Fruit fly (Drosophila melanogaster) whole organism, embryonic: ENCODE results near the gene Alg12.
A peak's percentile ranks its signal among the peaks of the same experiment; 100 is the strongest.

Experiments used
- CG12942 ChIP-seq: fragments of 200-800 bp; sonication (Bioruptor generic); optimal IDR thresholded peaks from 3 replicates; lab custom pipeline; 2016; ENCODE audit warnings: missing biosample characterization, missing genetic modification characterization
- CG13287 ChIP-seq: fragments of 200-800 bp; sonication (Bioruptor generic); IDR thresholded peaks from 2 replicates; pipeline ENCODE4 v1.3.6; 2022; ENCODE audit warnings: missing biosample characterization, missing genetic modification characterization; ENCODE audit not compliant: partially characterized antibody
- CG15269 ChIP-seq: fragments of 200-800 bp; sonication (Bioruptor generic); optimal IDR thresholded peaks from 2 replicates; lab custom pipeline; 2018; ENCODE audit warnings: missing biosample characterization, mild to moderate bottlenecking, missing genetic modification characterization, moderate library complexity
- CG2889 ChIP-seq: fragments of 200-800 bp; sonication (Bioruptor generic); IDR thresholded peaks from 3 replicates; pipeline ENCODE4 v1.3.6; 2022; ENCODE audit warnings: missing biosample characterization, missing genetic modification characterization
- CG33557 ChIP-seq: fragments of 200-800 bp; sonication (Bioruptor generic); optimal IDR thresholded peaks from 2 replicates; lab custom pipeline; 2019; ENCODE audit warnings: missing biosample characterization, mild to moderate bottlenecking, missing genetic modification characterization, moderate library complexity
- CG3726 ChIP-seq: fragments of 200-800 bp; sonication (Bioruptor generic); IDR thresholded peaks from 3 replicates; pipeline ENCODE4, ENCODE4 v1.3.6; 2022; ENCODE audit warnings: missing biosample characterization, missing genetic modification characterization
- CG3838 ChIP-seq: fragments of 200-800 bp; sonication (Bioruptor generic); optimal IDR thresholded peaks from 3 replicates; lab custom pipeline; 2016; ENCODE audit warnings: missing biosample characterization, missing genetic modification characterization
- CG4328 ChIP-seq: fragments of 200-800 bp; sonication (Bioruptor generic); optimal IDR thresholded peaks from 3 replicates; lab custom pipeline; 2017; ENCODE audit warnings: missing biosample characterization, missing genetic modification reagents, missing genetic modification characterization
- CG6689 ChIP-seq: fragments of 200-800 bp; sonication (Bioruptor generic); IDR thresholded peaks from 2 replicates; pipeline ENCODE4 v1.3.6; 2022; ENCODE audit warnings: missing biosample characterization, missing genetic modification characterization
- CG7271 ChIP-seq: fragments of 200-800 bp; sonication (Bioruptor generic); optimal IDR thresholded peaks from 2 replicates; lab custom pipeline; 2018; ENCODE audit warnings: missing biosample characterization, mild to moderate bottlenecking, missing genetic modification characterization, moderate library complexity
- CG7556 ChIP-seq: fragments of 200-800 bp; sonication (Bioruptor generic); optimal IDR thresholded peaks from 2 replicates; lab custom pipeline; 2017; ENCODE audit warnings: missing biosample characterization, mild to moderate bottlenecking, missing genetic modification characterization
- CG8290 ChIP-seq, 3 experiments: fragments of 200-800 bp; sonication (Bioruptor generic); optimal IDR thresholded peaks; 2 replicates each; lab custom pipeline; 2016 to 2019; ENCODE audit warnings: missing biosample characterization in 3 of 3, missing genetic modification characterization in 3 of 3, mild to moderate bottlenecking in 2 of 3, moderate library complexity in 1 of 3
- D ChIP-seq, 2 experiments: fragments of 200-800 bp in 1 of 2; fragments of >200 bp in 1 of 2; sonication (Bioruptor generic) in 1 of 2; optimal IDR thresholded peaks; 2 replicates in 1 of 2; 3 replicates in 1 of 2; lab custom pipeline; 2017; ENCODE audit warnings: mild to moderate bottlenecking in 1 of 2, missing biosample characterization in 1 of 2, missing genetic modification characterization in 1 of 2, missing genetic modification reagents in 1 of 2
- GATAe ChIP-seq: fragments of 200-800 bp; sonication (Bioruptor generic); conservative IDR thresholded peaks from 2 replicates; pipeline ENCODE4 v1.3.6; 2022; ENCODE audit warnings: missing biosample characterization, missing genetic modification characterization
- Hr78 ChIP-seq, 2 experiments: fragments of 200-800 bp in 1 of 2; fragments of >200 bp in 1 of 2; sonication (Bioruptor generic) in 1 of 2; optimal IDR thresholded peaks; 2 replicates each; lab custom pipeline; 2017 to 2019; ENCODE audit warnings: missing biosample characterization in 2 of 2, missing genetic modification characterization in 2 of 2, mild to moderate bottlenecking in 1 of 2, moderate library complexity in 1 of 2
- Lim3 ChIP-seq: fragments of 200-800 bp; sonication (Bioruptor generic); IDR thresholded peaks from 2 replicates; pipeline ENCODE4 v1.3.6; 2022; ENCODE audit warnings: missing biosample characterization, missing genetic modification characterization
- Mes4 ChIP-seq: fragments of 200-800 bp; sonication (Bioruptor generic); optimal IDR thresholded peaks from 2 replicates; lab custom pipeline; 2016; ENCODE audit warnings: missing biosample characterization, missing genetic modification characterization
- Poxn ChIP-seq: fragments of 200-800 bp; sonication (Bioruptor generic); IDR thresholded peaks from 2 replicates; pipeline ENCODE4 v1.3.6; 2022; ENCODE audit warnings: missing biosample characterization, missing genetic modification characterization
- Sry-β ChIP-seq: fragments of 200-800 bp; sonication (Bioruptor generic); optimal IDR thresholded peaks from 2 replicates; lab custom pipeline; 2018; ENCODE audit warnings: missing biosample characterization, mild to moderate bottlenecking, missing genetic modification characterization, moderate library complexity
- Trl ChIP-seq, 3 experiments: fragments of >200 bp in 2 of 3; fragments of 200-800 bp in 1 of 3; sonication (Bioruptor generic) in 1 of 3; optimal IDR thresholded peaks; 2 replicates in 1 of 3; 3 replicates in 2 of 3; lab custom pipeline; 2016 to 2017; ENCODE audit warnings: missing biosample characterization in 1 of 3, missing genetic modification characterization in 1 of 3
- abd-A ChIP-seq: fragments of 200-800 bp; sonication (Bioruptor generic); optimal IDR thresholded peaks from 3 replicates; lab custom pipeline; 2019; ENCODE audit warnings: missing biosample characterization, mild to moderate bottlenecking, missing genetic modification characterization, moderate library complexity
- amos ChIP-seq: fragments of 200-800 bp; sonication (Bioruptor generic); IDR thresholded peaks from 2 replicates; pipeline ENCODE4 v1.3.6; 2022; ENCODE audit warnings: missing biosample characterization, missing genetic modification characterization; ENCODE audit not compliant: partially characterized antibody
- ap ChIP-seq: fragments of 200-800 bp; sonication (Bioruptor generic); IDR thresholded peaks from 2 replicates; pipeline ENCODE4 v1.3.6; 2022; ENCODE audit warnings: missing biosample characterization, missing genetic modification characterization
- bowl ChIP-seq: fragments of 200-800 bp; sonication (Bioruptor generic); IDR thresholded peaks from 2 replicates; pipeline ENCODE4 v1.3.6; 2022; ENCODE audit warnings: missing biosample characterization, missing genetic modification characterization
- bsh ChIP-seq, 2 experiments: fragments of 200-800 bp; sonication (Bioruptor generic); optimal IDR thresholded peaks; 2 replicates each; lab custom pipeline; 2017 to 2018; ENCODE audit warnings: mild to moderate bottlenecking in 2 of 2, missing biosample characterization in 2 of 2, missing genetic modification characterization in 2 of 2, moderate library complexity in 1 of 2
- chm ChIP-seq: fragments of 200-800 bp; sonication (Bioruptor generic); IDR thresholded peaks from 2 replicates; pipeline ENCODE4 v1.3.6; 2022; ENCODE audit warnings: missing biosample characterization, missing genetic modification characterization
- corto ChIP-seq: fragments of 200-800 bp; sonication (Bioruptor generic); optimal IDR thresholded peaks from 2 replicates; lab custom pipeline; 2016; ENCODE audit warnings: missing biosample characterization, mild to moderate bottlenecking, missing genetic modification characterization, moderate library complexity
- cwo ChIP-seq: fragments of 200-800 bp; sonication (Bioruptor generic); optimal IDR thresholded peaks from 3 replicates; lab custom pipeline; 2017; ENCODE audit warnings: missing biosample characterization, missing genetic modification characterization, mild to moderate bottlenecking, moderate library complexity, missing genetic modification reagents
- fd96Cb ChIP-seq: fragments of 200-800 bp; sonication (Bioruptor generic); optimal IDR thresholded peaks from 2 replicates; lab custom pipeline; 2018; ENCODE audit warnings: missing biosample characterization, mild to moderate bottlenecking, missing genetic modification characterization, moderate library complexity
- fu2 ChIP-seq: fragments of 200-800 bp; sonication (Bioruptor generic); optimal IDR thresholded peaks from 2 replicates; lab custom pipeline; 2016; ENCODE audit warnings: missing biosample characterization, missing genetic modification characterization
- h ChIP-seq: fragments of >200 bp; optimal IDR thresholded peaks from 2 replicates; lab custom pipeline; 2017
- hkb ChIP-seq, 2 experiments: fragments of 200-800 bp in 1 of 2; fragments of >200 bp in 1 of 2; sonication (Bioruptor generic) in 1 of 2; IDR thresholded peaks in 1 of 2; optimal IDR thresholded peaks in 1 of 2; 2 replicates each; pipeline versions ENCODE4 v1.3.6 to Lab custom; 2017 to 2022; ENCODE audit warnings: missing biosample characterization in 1 of 2, missing genetic modification characterization in 1 of 2
- ind ChIP-seq: fragments of 200-800 bp; sonication (Bioruptor generic); optimal IDR thresholded peaks from 3 replicates; lab custom pipeline; 2016; ENCODE audit warnings: missing biosample characterization, missing genetic modification characterization
- jigr1 ChIP-seq: fragments of 200-800 bp; sonication (Bioruptor generic); IDR thresholded peaks from 3 replicates; pipeline ENCODE4 v1.3.6; 2022; ENCODE audit warnings: missing biosample characterization, missing genetic modification characterization
- kay ChIP-seq: fragments of 200-800 bp; sonication (Bioruptor generic); optimal IDR thresholded peaks from 2 replicates; lab custom pipeline; 2016; ENCODE audit warnings: missing biosample characterization, missing genetic modification characterization
- lab ChIP-seq: fragments of 200-800 bp; sonication (Bioruptor generic); optimal IDR thresholded peaks from 3 replicates; lab custom pipeline; 2017; ENCODE audit warnings: missing biosample characterization, missing genetic modification characterization, mild to moderate bottlenecking, moderate library complexity, missing genetic modification reagents
- pfk ChIP-seq: fragments of 200-800 bp; sonication (Bioruptor generic); optimal IDR thresholded peaks from 2 replicates; lab custom pipeline; 2018; ENCODE audit warnings: missing biosample characterization, mild to moderate bottlenecking, missing genetic modification characterization, moderate library complexity
- prd ChIP-seq, 3 experiments: fragments of >200 bp in 2 of 3; fragments of 200-800 bp in 1 of 3; sonication (Bioruptor generic) in 1 of 3; optimal IDR thresholded peaks in 2 of 3; IDR thresholded peaks in 1 of 3; 2 replicates in 2 of 3; 3 replicates in 1 of 3; pipeline versions ENCODE4 v1.3.6 to Lab custom; 2017 to 2022; ENCODE audit warnings: missing biosample characterization in 1 of 3, missing genetic modification characterization in 1 of 3
- rib ChIP-seq: fragments of 200-800 bp; sonication (Bioruptor generic); IDR thresholded peaks from 2 replicates; pipeline ENCODE4 v1.3.6; 2022; ENCODE audit warnings: missing biosample characterization, missing genetic modification characterization
- sens-2 ChIP-seq: fragments of 200-800 bp; sonication (Bioruptor generic); IDR thresholded peaks from 2 replicates; pipeline ENCODE4 v1.3.6; 2022; ENCODE audit warnings: missing biosample characterization, missing genetic modification characterization
- slou ChIP-seq: fragments of 200-800 bp; sonication (Bioruptor generic); optimal IDR thresholded peaks from 3 replicates; lab custom pipeline; 2016; ENCODE audit warnings: missing biosample characterization, missing genetic modification characterization
- sqz ChIP-seq: fragments of 200-800 bp; sonication (Bioruptor generic); optimal IDR thresholded peaks from 3 replicates; lab custom pipeline; 2018; ENCODE audit warnings: missing biosample characterization, mild to moderate bottlenecking, missing genetic modification characterization
- ssp ChIP-seq: fragments of 200-800 bp; sonication (Bioruptor generic); IDR thresholded peaks from 2 replicates; pipeline ENCODE4 v1.3.6; 2022; ENCODE audit warnings: missing biosample characterization, missing genetic modification characterization
- tup ChIP-seq: fragments of 200-800 bp; sonication (Bioruptor generic); optimal IDR thresholded peaks from 2 replicates; lab custom pipeline; 2016; ENCODE audit warnings: missing biosample characterization, mild to moderate bottlenecking, missing genetic modification characterization, moderate library complexity
- z ChIP-seq: fragments of 200-800 bp; sonication (Bioruptor generic); IDR thresholded peaks from 3 replicates; pipeline ENCODE4 v1.3.6; 2022; ENCODE audit warnings: missing biosample characterization, missing genetic modification characterization

The Alg12 gene

dm6 chr3R:9767620-9768592, 11.6 kb downstream of the Alg12 start, which contains the start of gene Naa80 (continued):
- no peak for TF ChIP-seq z
- TF ChIP-seq lab (GFP tag; lab: Kevin White, UChicago): peak; percentile 83
- TF ChIP-seq sqz (GFP tag; lab: Kevin White, UChicago): no peak
- no peak for TF ChIP-seq bowl (GFP tag; lab: Robert Waterston, UW)
- TF ChIP-seq chm (GFP tag; lab: Robert Waterston, UW): peak; percentile 32; the same call in 1 of the 2 replicates
- no peak for TF ChIP-seq CG3726 (GFP tag; lab: Robert Waterston, UW)
- no peak for TF ChIP-seq Hr78 (GFP tag; optimal IDR thresholded peaks at IDR 0.05; lab: Kevin White, UChicago)
- TF ChIP-seq ind (GFP tag; lab: Kevin White, UChicago): peak; percentile 72
- 0 out of 3 replicates have a peak, but pooled peaks have one; percentile 10 for TF ChIP-seq CG2889 (GFP tag; lab: Robert Waterston, UW)
- peak; percentile 58 for TF ChIP-seq tup (GFP tag; lab: Kevin White, UChicago)
- peak; percentile 45 for TF ChIP-seq Mes4
- peak; percentile 54 for TF ChIP-seq CG13287
- peak; percentile 86 for TF ChIP-seq fu2 (GFP tag; lab: Kevin White, UChicago)
- no peak for TF ChIP-seq D (optimal IDR thresholded peaks at IDR 0.05; lab: Kevin White, UChicago)
- TF ChIP-seq D (GFP tag; optimal IDR thresholded peaks at IDR 0.05; lab: Kevin White, UChicago): no peak
- TF ChIP-seq ap (GFP tag; lab: Robert Waterston, UW): no peak
- TF ChIP-seq corto (GFP tag; lab: Kevin White, UChicago): no peak
- TF ChIP-seq Poxn (GFP tag; lab: Robert Waterston, UW): no peak
- peak; percentile 69 for TF ChIP-seq CG12942 (GFP tag; lab: Kevin White, UChicago)
- peak; percentile 41; the same call in 1 of the 2 replicates for TF ChIP-seq ssp (GFP tag; lab: Robert Waterston, UW)
- TF ChIP-seq cwo (GFP tag; lab: Kevin White, UChicago): peak; percentile 25
- TF ChIP-seq rib (GFP tag; lab: Robert Waterston, UW): peak; percentile 90
- TF ChIP-seq CG15269: peak; percentile 38
- no peak for TF ChIP-seq jigr1 (GFP tag; lab: Robert Waterston, UW)
- no peak for TF ChIP-seq prd (optimal IDR thresholded peaks at IDR 0.05; lab: Kevin White, UChicago)
- TF ChIP-seq prd (GFP tag; IDR thresholded peaks at IDR 0.05; lab: Robert Waterston, UW): peak; percentile 61; the same call in 2 of the 3 replicates
- no peak for TF ChIP-seq CG33557 (GFP tag; lab: Kevin White, UChicago)
- TF ChIP-seq bsh (GFP tag; optimal IDR thresholded peaks at IDR 0.05; lab: Kevin White, UChicago): peak in 1 of 2 experiments; percentile 35
- peak; percentile 40 for TF ChIP-seq CG8290 (GFP tag; optimal IDR thresholded peaks at IDR 0.05; lab: Kevin White, UChicago)
- TF ChIP-seq CG8290 (tag; optimal IDR thresholded peaks at IDR 0.05; lab: Kevin White, UChicago): peak in 1 of 2 experiments; percentile 90
- no peak for TF ChIP-seq Lim3 (GFP tag; lab: Robert Waterston, UW)
- no peak for TF ChIP-seq CG6689 (GFP tag; lab: Robert Waterston, UW)
- no peak for TF ChIP-seq Sry-β (GFP tag; lab: Kevin White, UChicago)
- TF ChIP-seq h (lab: Kevin White, UChicago): no peak
- TF ChIP-seq CG3838: no peak
- TF ChIP-seq slou (GFP tag; lab: Kevin White, UChicago): no peak
- TF ChIP-seq abd-A: no peak
- no peak for TF ChIP-seq GATAe (GFP tag; lab: Robert Waterston, UW)
- TF ChIP-seq sens-2 (GFP tag; lab: Robert Waterston, UW): no peak
- no peak for TF ChIP-seq pfk
- TF ChIP-seq CG7556 (GFP tag; lab: Kevin White, UChicago): peak; percentile 48
- TF ChIP-seq hkb (optimal IDR thresholded peaks at IDR 0.05; lab: Kevin White, UChicago): peak; percentile 81
- peak; percentile 37; the same call in 1 of the 2 replicates for TF ChIP-seq hkb (GFP tag; IDR thresholded peaks at IDR 0.05; lab: Robert Waterston, UW)
- no peak for TF ChIP-seq fd96Cb
- no peak for TF ChIP-seq CG7271
- TF ChIP-seq amos: peak; percentile 64
- TF ChIP-seq kay (GFP tag; lab: Kevin White, UChicago): peak; percentile 71
- TF ChIP-seq CG4328 (GFP tag; lab: Kevin White, UChicago): peak; percentile 1
- TF ChIP-seq Trl (optimal IDR thresholded peaks at IDR 0.05; lab: Kevin White, UChicago): no peak
- TF ChIP-seq Trl (GFP tag; optimal IDR thresholded peaks at IDR 0.05; lab: Kevin White, UChicago): peak; percentile 83
